Worm (Caenorhabditis elegans): ENCODE measurements around the gene pgp-4.

- TF ChIP-seq sea-2 (GFP tag; optimal IDR thresholded peaks at IDR 0.05) (no peak), tbx-2 (tag; optimal IDR thresholded peaks at IDR 0.05) (no peak)
Observed at ce11 chrX:11328710-11329109, 28.9 kb upstream of the pgp-4 start.

Measured in whole organism, L3 larva.